Fruit fly (Drosophila melanogaster) whole organism, embryonic: ENCODE results near the gene pyd.

Experiments
- Bteb2 ChIP-seq: fragments of 200-800 bp; sonication (Bioruptor generic); optimal IDR thresholded peaks from 2 replicates; lab custom pipeline; 2016; ENCODE audit warnings: missing biosample characterization, missing genetic modification characterization
- CG10147 ChIP-seq: fragments of 200-800 bp; sonication (Bioruptor generic); optimal IDR thresholded peaks from 2 replicates; lab custom pipeline; 2019; ENCODE audit warnings: missing biosample characterization, mild to moderate bottlenecking, missing genetic modification characterization, moderate library complexity
- CG10366 ChIP-seq: fragments of 200-800 bp; sonication (Bioruptor generic); IDR thresholded peaks from 2 replicates; pipeline ENCODE4 v1.3.6; 2022; ENCODE audit warnings: missing biosample characterization, missing genetic modification characterization
- CG11093 ChIP-seq: fragments of 200-800 bp; sonication (Bioruptor generic); IDR thresholded peaks from 3 replicates; pipeline ENCODE4 v1.3.6; 2022; ENCODE audit warnings: missing biosample characterization, missing genetic modification characterization
- CG11247 ChIP-seq: fragments of 200-800 bp; sonication (Bioruptor generic); IDR thresholded peaks from 2 replicates; pipeline ENCODE4 v1.3.6; 2022; ENCODE audit warnings: missing biosample characterization, missing genetic modification characterization
- CG14860 ChIP-seq: fragments of 200-800 bp; sonication (Bioruptor generic); IDR thresholded peaks from 3 replicates; pipeline ENCODE4 v1.3.6; 2022; ENCODE audit warnings: missing biosample characterization, missing genetic modification characterization; ENCODE audit not compliant: partially characterized antibody
- CG16863 ChIP-seq: fragments of 200-800 bp; sonication (Bioruptor generic); optimal IDR thresholded peaks from 3 replicates; lab custom pipeline; 2016; ENCODE audit warnings: missing biosample characterization, missing genetic modification characterization
- CG1832 ChIP-seq: fragments of 200-800 bp; sonication (Bioruptor generic); optimal IDR thresholded peaks from 2 replicates; lab custom pipeline; 2017; ENCODE audit warnings: missing biosample characterization, mild to moderate bottlenecking, missing genetic modification characterization, inconsistent platforms
- CG31224 ChIP-seq: fragments of 200-800 bp; sonication (Bioruptor generic); IDR thresholded peaks from 2 replicates; pipeline ENCODE4 v1.3.6; 2022; ENCODE audit warnings: missing biosample characterization, missing genetic modification characterization
- CG3407 ChIP-seq: fragments of 200-800 bp; sonication (Bioruptor generic); optimal IDR thresholded peaks from 2 replicates; lab custom pipeline; 2018; ENCODE audit warnings: missing biosample characterization, mild to moderate bottlenecking, missing genetic modification characterization
- CG4328 ChIP-seq: fragments of 200-800 bp; sonication (Bioruptor generic); optimal IDR thresholded peaks from 3 replicates; lab custom pipeline; 2017; ENCODE audit warnings: missing biosample characterization, missing genetic modification reagents, missing genetic modification characterization
- CG4820 ChIP-seq: fragments of 200-800 bp; sonication (Bioruptor generic); optimal IDR thresholded peaks from 3 replicates; lab custom pipeline; 2016; ENCODE audit warnings: missing biosample characterization, missing genetic modification characterization
- CG6791 ChIP-seq: fragments of 200-800 bp; sonication (Bioruptor generic); IDR thresholded peaks from 3 replicates; pipeline ENCODE4 v1.3.6; 2022; ENCODE audit warnings: missing biosample characterization, missing genetic modification characterization; ENCODE audit not compliant: partially characterized antibody
- CG7786 ChIP-seq: fragments of 200-800 bp; sonication (Bioruptor generic); optimal IDR thresholded peaks from 2 replicates; lab custom pipeline; 2016; ENCODE audit warnings: missing biosample characterization, missing genetic modification characterization
- CG7839 ChIP-seq: fragments of 200-800 bp; sonication (Bioruptor generic); optimal IDR thresholded peaks from 3 replicates; lab custom pipeline; 2018; ENCODE audit warnings: missing biosample characterization, mild to moderate bottlenecking, missing genetic modification characterization, moderate library complexity
- CG8290 ChIP-seq, 3 experiments: fragments of 200-800 bp; sonication (Bioruptor generic); optimal IDR thresholded peaks; 2 replicates each; lab custom pipeline; 2016 to 2019; ENCODE audit warnings: missing biosample characterization in 3 of 3, missing genetic modification characterization in 3 of 3, mild to moderate bottlenecking in 2 of 3, moderate library complexity in 1 of 3
- CG8478 ChIP-seq: fragments of >200 bp; optimal IDR thresholded peaks from 2 replicates; lab custom pipeline; 2018
- CG9609 ChIP-seq: fragments of 200-800 bp; sonication (Bioruptor generic); optimal IDR thresholded peaks from 3 replicates; lab custom pipeline; 2016; ENCODE audit warnings: missing biosample characterization, missing genetic modification characterization
- Chrac-16 ChIP-seq: fragments of 200-800 bp; sonication (Bioruptor generic); optimal IDR thresholded peaks from 3 replicates; lab custom pipeline; 2016; ENCODE audit warnings: missing biosample characterization, missing genetic modification characterization
- CrebB ChIP-seq: fragments of 200-800 bp; sonication (Bioruptor generic); optimal IDR thresholded peaks from 3 replicates; lab custom pipeline; 2018; ENCODE audit warnings: missing biosample characterization, mild to moderate bottlenecking, missing genetic modification characterization
- Dp ChIP-seq: fragments of 200-800 bp; sonication (Bioruptor generic); optimal IDR thresholded peaks from 2 replicates; lab custom pipeline; 2018; ENCODE audit warnings: missing biosample characterization, mild to moderate bottlenecking, missing genetic modification characterization, moderate library complexity
- Drgx ChIP-seq: fragments of 200-800 bp; sonication (Bioruptor generic); IDR thresholded peaks from 2 replicates; pipeline ENCODE4 v1.3.6; 2022; ENCODE audit warnings: missing biosample characterization, missing genetic modification characterization
- HLH3B ChIP-seq: fragments of 200-800 bp; sonication (Bioruptor generic); IDR thresholded peaks from 2 replicates; pipeline ENCODE4 v1.3.6; 2022; ENCODE audit warnings: missing biosample characterization, missing genetic modification characterization
- HmgD ChIP-seq: fragments of 200-800 bp; sonication (Bioruptor generic); optimal IDR thresholded peaks from 3 replicates; lab custom pipeline; 2016; ENCODE audit warnings: missing biosample characterization, missing genetic modification characterization
- Hr39 ChIP-seq: fragments of >200 bp; optimal IDR thresholded peaks from 2 replicates; lab custom pipeline; 2017
- MBD-R2 ChIP-seq: fragments of 200-800 bp; sonication (Bioruptor generic); IDR thresholded peaks from 2 replicates; pipeline ENCODE4 v1.3.6; 2022; ENCODE audit warnings: missing biosample characterization, missing genetic modification characterization
- MESR4 ChIP-seq: fragments of 200-800 bp; sonication (Bioruptor generic); optimal IDR thresholded peaks from 2 replicates; lab custom pipeline; 2018; ENCODE audit warnings: missing biosample characterization, mild to moderate bottlenecking, missing genetic modification characterization, moderate library complexity
- Ravus ChIP-seq: fragments of 200-800 bp; sonication (Bioruptor generic); IDR thresholded peaks from 2 replicates; pipeline ENCODE4 v1.3.6; 2022; ENCODE audit warnings: missing biosample characterization, missing genetic modification characterization
- Rfx ChIP-seq: fragments of 200-800 bp; sonication (Bioruptor generic); IDR thresholded peaks from 2 replicates; pipeline ENCODE4 v1.3.6; 2022; ENCODE audit warnings: missing biosample characterization, missing genetic modification characterization
- Side ChIP-seq: fragments of 200-800 bp; sonication (Bioruptor generic); optimal IDR thresholded peaks from 2 replicates; lab custom pipeline; 2016; ENCODE audit warnings: missing biosample characterization, missing genetic modification characterization
- Sox100B ChIP-seq: fragments of 200-800 bp; sonication (Bioruptor generic); optimal IDR thresholded peaks from 3 replicates; lab custom pipeline; 2018; ENCODE audit warnings: missing biosample characterization, mild to moderate bottlenecking, missing genetic modification characterization
- Ssrp ChIP-seq: fragments of 200-800 bp; sonication (Bioruptor generic); optimal IDR thresholded peaks from 2 replicates; lab custom pipeline; 2018; ENCODE audit warnings: missing biosample characterization, mild to moderate bottlenecking, missing genetic modification characterization, moderate library complexity
- ara ChIP-seq: fragments of 200-800 bp; sonication (Bioruptor generic); IDR thresholded peaks from 2 replicates; pipeline ENCODE4 v1.3.6; 2022; ENCODE audit warnings: missing biosample characterization, missing genetic modification characterization
- bigmax ChIP-seq: fragments of 200-800 bp; sonication (Bioruptor generic); optimal IDR thresholded peaks from 2 replicates; lab custom pipeline; 2018; ENCODE audit warnings: missing biosample characterization, mild to moderate bottlenecking, missing genetic modification characterization
- ci ChIP-seq: fragments of 200-800 bp; sonication (Bioruptor generic); IDR thresholded peaks from 3 replicates; pipeline ENCODE4 v1.3.6; 2022; ENCODE audit warnings: missing biosample characterization, missing genetic modification characterization
- dimm ChIP-seq: fragments of 200-800 bp; sonication (Bioruptor generic); IDR thresholded peaks from 2 replicates; pipeline ENCODE4 v1.3.6; 2022; ENCODE audit warnings: missing biosample characterization, missing genetic modification characterization
- en ChIP-seq: fragments of 200-800 bp; sonication (Bioruptor generic); optimal IDR thresholded peaks from 2 replicates; lab custom pipeline; 2016; ENCODE audit warnings: missing biosample characterization, missing genetic modification characterization
- gcm ChIP-seq: fragments of 200-800 bp; sonication (Bioruptor generic); optimal IDR thresholded peaks from 2 replicates; lab custom pipeline; 2019; ENCODE audit warnings: missing biosample characterization, mild to moderate bottlenecking, missing genetic modification characterization, moderate library complexity
- hkb ChIP-seq, 2 experiments: fragments of 200-800 bp in 1 of 2; fragments of >200 bp in 1 of 2; sonication (Bioruptor generic) in 1 of 2; IDR thresholded peaks in 1 of 2; optimal IDR thresholded peaks in 1 of 2; 2 replicates each; pipeline versions ENCODE4 v1.3.6 to Lab custom; 2017 to 2022; ENCODE audit warnings: missing biosample characterization in 1 of 2, missing genetic modification characterization in 1 of 2
- lilli ChIP-seq: fragments of 200-800 bp; sonication (Bioruptor generic); optimal IDR thresholded peaks from 3 replicates; lab custom pipeline; 2016; ENCODE audit warnings: missing biosample characterization, missing genetic modification characterization
- lov ChIP-seq, 2 experiments: fragments of 200-800 bp in 1 of 2; fragments of >200 bp in 1 of 2; sonication (Bioruptor generic) in 1 of 2; IDR thresholded peaks in 1 of 2; optimal IDR thresholded peaks in 1 of 2; 2 replicates in 1 of 2; 3 replicates in 1 of 2; pipeline versions ENCODE4 v1.3.6 to Lab custom; 2017 to 2022; ENCODE audit warnings: missing biosample characterization in 1 of 2, missing genetic modification characterization in 1 of 2
- mirr ChIP-seq: fragments of 200-800 bp; sonication (Bioruptor generic); optimal IDR thresholded peaks from 3 replicates; lab custom pipeline; 2018; ENCODE audit warnings: missing biosample characterization, mild to moderate bottlenecking, missing genetic modification characterization
- pb ChIP-seq: fragments of 200-800 bp; sonication (Bioruptor generic); optimal IDR thresholded peaks from 3 replicates; lab custom pipeline; 2016; ENCODE audit warnings: missing biosample characterization, missing genetic modification characterization
- pho ChIP-seq: fragments of 200-800 bp; sonication (Bioruptor generic); optimal IDR thresholded peaks from 2 replicates; lab custom pipeline; 2016; ENCODE audit warnings: missing biosample characterization, missing genetic modification characterization
- repo ChIP-seq: fragments of 200-800 bp; sonication (Bioruptor generic); optimal IDR thresholded peaks from 2 replicates; lab custom pipeline; 2016; ENCODE audit warnings: missing biosample characterization, missing genetic modification characterization
- slou ChIP-seq: fragments of 200-800 bp; sonication (Bioruptor generic); optimal IDR thresholded peaks from 3 replicates; lab custom pipeline; 2016; ENCODE audit warnings: missing biosample characterization, missing genetic modification characterization
- usp ChIP-seq: fragments of >200 bp; optimal IDR thresholded peaks from 2 replicates; lab custom pipeline; 2017; ENCODE audit warnings: missing biosample characterization, missing genetic modification characterization
- vvl ChIP-seq: fragments of 200-800 bp; sonication (Bioruptor generic); IDR thresholded peaks from 2 replicates; pipeline ENCODE4 v1.3.6; 2022; ENCODE audit warnings: missing biosample characterization, missing genetic modification characterization
- zfh1 ChIP-seq: fragments of 200-800 bp; sonication (Bioruptor generic); IDR thresholded peaks from 3 replicates; pipeline ENCODE4 v1.3.6; 2022; ENCODE audit warnings: missing biosample characterization, missing genetic modification characterization

The pyd gene

dm6 chr3R:8930165-8931063, 1.3 kb downstream of the pyd start (continued):
- no peak for TF ChIP-seq Ravus
- no peak for TF ChIP-seq CrebB
- TF ChIP-seq CG11247 (GFP tag; lab: Robert Waterston, UW) = no peak
- no peak for TF ChIP-seq hkb (optimal IDR thresholded peaks at IDR 0.05; lab: Kevin White, UChicago)
- TF ChIP-seq hkb (GFP tag; IDR thresholded peaks at IDR 0.05; lab: Robert Waterston, UW) = peak; percentile 41; the same call in 1 of the 2 replicates
- TF ChIP-seq Drgx = no peak
- TF ChIP-seq dimm (GFP tag; lab: Robert Waterston, UW) = no peak
- TF ChIP-seq MESR4 = no peak
- peak; percentile 6 for TF ChIP-seq CG7839
- no peak for TF ChIP-seq mirr (GFP tag; lab: Kevin White, UChicago)
- no peak for TF ChIP-seq gcm
- TF ChIP-seq pb (GFP tag; lab: Kevin White, UChicago) = no peak
- TF ChIP-seq Ssrp = no peak
- no peak for TF ChIP-seq Chrac-16 (GFP tag; lab: Kevin White, UChicago)
- no peak for TF ChIP-seq Side
- no peak for TF ChIP-seq HmgD
- TF ChIP-seq CG31224 (GFP tag; lab: Robert Waterston, UW) = peak; percentile 22; the same call in 1 of the 2 replicates
- TF ChIP-seq CG10147 = peak; percentile 28
- TF ChIP-seq zfh1 (GFP tag; lab: Robert Waterston, UW) = no peak
- TF ChIP-seq CG10366 = peak; percentile 42
- TF ChIP-seq lov (optimal IDR thresholded peaks at IDR 0.05; lab: Kevin White, UChicago) = no peak
- TF ChIP-seq lov (GFP tag; IDR thresholded peaks at IDR 0.05; lab: Robert Waterston, UW) = no peak
- TF ChIP-seq MBD-R2 (GFP tag; lab: Robert Waterston, UW) = peak; percentile 19; the same call in 1 of the 2 replicates
- peak; percentile 33 for TF ChIP-seq lilli (GFP tag; lab: Kevin White, UChicago)
- no peak for TF ChIP-seq CG11093 (GFP tag; lab: Robert Waterston, UW)
- 0 out of 2 replicates have a peak, but pooled peaks have one; percentile 28 for TF ChIP-seq HLH3B
- TF ChIP-seq CG7786 (GFP tag; lab: Kevin White, UChicago) = no peak
- no peak for TF ChIP-seq CG1832 (GFP tag; lab: Kevin White, UChicago)
- TF ChIP-seq Hr39 (lab: Kevin White, UChicago) = no peak
- TF ChIP-seq ara (GFP tag; lab: Robert Waterston, UW) = no peak
- TF ChIP-seq Dp (GFP tag; lab: Kevin White, UChicago) = no peak
- TF ChIP-seq CG9609 (GFP tag; lab: Kevin White, UChicago) = no peak
- TF ChIP-seq repo (GFP tag; lab: Kevin White, UChicago) = no peak
- no peak for TF ChIP-seq CG8290 (GFP tag; optimal IDR thresholded peaks at IDR 0.05; lab: Kevin White, UChicago)
- peak in 1 of 2 experiments; percentile 6 for TF ChIP-seq CG8290 (tag; optimal IDR thresholded peaks at IDR 0.05; lab: Kevin White, UChicago)
- TF ChIP-seq CG14860 (GFP tag; lab: Robert Waterston, UW) = no peak
- TF ChIP-seq bigmax = no peak
- no peak for TF ChIP-seq slou
- TF ChIP-seq CG16863 (GFP tag; lab: Kevin White, UChicago) = no peak
- no peak for TF ChIP-seq en (GFP tag; lab: Kevin White, UChicago)
- TF ChIP-seq CG6791 = no peak
- TF ChIP-seq Bteb2 = peak; percentile 15
- peak; percentile 74 for TF ChIP-seq Rfx (GFP tag; lab: Robert Waterston, UW)
- no peak for TF ChIP-seq CG3407 (GFP tag; lab: Kevin White, UChicago)
- TF ChIP-seq pho (GFP tag; lab: Kevin White, UChicago) = peak; percentile 27
- TF ChIP-seq CG4328 = no peak
- TF ChIP-seq ci = 0 out of 3 replicates have a peak, but pooled peaks have one; percentile 47
- TF ChIP-seq vvl (GFP tag; lab: Robert Waterston, UW) = peak; percentile 43; the same call in 1 of the 2 replicates
- TF ChIP-seq CG4820 = no peak
- TF ChIP-seq usp (GFP tag; lab: Kevin White, UChicago) = no peak
- TF ChIP-seq CG8478 (lab: Kevin White, UChicago) = no peak
- no peak for TF ChIP-seq Sox100B (GFP tag; lab: Kevin White, UChicago)
